Fruit fly (Drosophila melanogaster): Measurements from ENCODE around the gene CG14402.

Gene CG14402

DNA sequence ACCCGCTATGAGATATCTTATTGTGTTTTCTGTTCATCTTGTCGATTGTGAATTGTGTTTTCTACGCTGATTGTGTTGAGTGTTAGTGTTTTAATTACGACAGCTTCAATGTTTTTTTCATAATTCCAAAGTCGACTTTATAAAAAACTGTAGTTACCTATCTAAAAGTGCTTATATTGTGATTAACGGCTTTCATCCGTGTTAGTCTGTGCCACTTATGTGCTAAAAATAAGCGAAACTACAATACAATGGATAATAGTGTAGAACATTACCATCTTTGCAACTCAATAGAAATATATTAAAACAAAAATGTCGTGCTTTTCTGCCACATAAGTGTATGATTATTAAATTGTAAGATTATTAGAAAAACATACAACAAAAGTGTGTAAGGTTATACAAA lies 33.0 kb upstream of the CG14402 start, which contains the start of gene CG33322:
Gene CG33322, minus strand, starts transcription at position 101 of the 400 bp plus-strand sequence.
- TF ChIP-seq Dfd (GFP tag; optimal IDR thresholded peaks at IDR 0.05), result no peak
- TF ChIP-seq dsf (GFP tag; optimal IDR thresholded peaks at IDR 0.05; ENCODE audit: borderline replicate concordance), result no peak
- no peak for TF ChIP-seq HLH106 (tag; optimal IDR thresholded peaks at IDR 0.05)
- TF ChIP-seq Sp1 (GFP tag; optimal IDR thresholded peaks at IDR 0.05), result no peak
- no peak for TF ChIP-seq brk (GFP tag; optimal IDR thresholded peaks at IDR 0.05)
- no peak for TF ChIP-seq sv (GFP tag; optimal IDR thresholded peaks at IDR 0.05)
- no peak for TF ChIP-seq lola (GFP tag; optimal IDR thresholded peaks at IDR 0.05)

DNA sequence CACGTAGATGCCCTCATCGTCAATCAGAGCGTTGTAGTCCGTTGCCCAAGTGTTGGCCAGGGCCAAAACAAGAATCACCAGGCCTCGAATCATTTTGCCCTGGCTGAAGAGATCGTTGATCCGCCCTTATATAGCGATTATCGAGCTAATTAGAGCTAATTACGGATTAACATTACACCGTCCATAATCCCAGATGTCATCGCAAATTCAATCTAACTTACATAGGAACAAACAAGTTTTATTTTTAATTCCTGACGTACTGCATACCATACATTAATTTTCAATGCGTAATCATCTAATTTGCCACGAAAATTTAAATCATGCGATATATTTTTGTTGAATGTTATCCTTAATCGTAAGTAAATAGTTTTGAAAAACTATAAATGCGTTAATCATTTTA lies 31.9 kb upstream of the CG14402 start, which contains the start of gene CheB38b:
Gene CheB38b, minus strand, starts transcription at position 101 of the 400 bp plus-strand sequence.
- no peak for TF ChIP-seq Rel (GFP tag; optimal IDR thresholded peaks at IDR 0.05)
- TF ChIP-seq Rel (tag; optimal IDR thresholded peaks at IDR 0.05), result no peak
- no peak for TF ChIP-seq CG9705 (GFP tag; optimal IDR thresholded peaks at IDR 0.05)
- TF ChIP-seq psq (GFP tag; optimal IDR thresholded peaks at IDR 0.05), result no peak
- TF ChIP-seq rgr (GFP tag; optimal IDR thresholded peaks at IDR 0.05), result no peak
- TF ChIP-seq Dfd (GFP tag; optimal IDR thresholded peaks at IDR 0.05), result no peak
- no peak for TF ChIP-seq usp (GFP tag; optimal IDR thresholded peaks at IDR 0.05)
- no peak for TF ChIP-seq dl (GFP tag; optimal IDR thresholded peaks at IDR 0.05; ENCODE audit: insufficient read depth in 1 of 2, partially characterized antibody in 2 of 2)
- TF ChIP-seq tai (GFP tag; optimal IDR thresholded peaks at IDR 0.05), result no peak
- no peak for TF ChIP-seq Hnf4 (GFP tag; optimal IDR thresholded peaks at IDR 0.05)
- TF ChIP-seq OdsH (GFP tag; optimal IDR thresholded peaks at IDR 0.05), result no peak
- no peak for TF ChIP-seq br (GFP tag; optimal IDR thresholded peaks at IDR 0.05)
- no peak for TF ChIP-seq foxo (GFP tag; optimal IDR thresholded peaks at IDR 0.05)
- TF ChIP-seq Hr78 (GFP tag; optimal IDR thresholded peaks at IDR 0.05), result no peak
- TF ChIP-seq N (GFP tag; optimal IDR thresholded peaks at IDR 0.05), result no peak
- TF ChIP-seq CrebA (GFP tag; optimal IDR thresholded peaks at IDR 0.05; ENCODE audit: borderline replicate concordance), result no peak

DNA sequence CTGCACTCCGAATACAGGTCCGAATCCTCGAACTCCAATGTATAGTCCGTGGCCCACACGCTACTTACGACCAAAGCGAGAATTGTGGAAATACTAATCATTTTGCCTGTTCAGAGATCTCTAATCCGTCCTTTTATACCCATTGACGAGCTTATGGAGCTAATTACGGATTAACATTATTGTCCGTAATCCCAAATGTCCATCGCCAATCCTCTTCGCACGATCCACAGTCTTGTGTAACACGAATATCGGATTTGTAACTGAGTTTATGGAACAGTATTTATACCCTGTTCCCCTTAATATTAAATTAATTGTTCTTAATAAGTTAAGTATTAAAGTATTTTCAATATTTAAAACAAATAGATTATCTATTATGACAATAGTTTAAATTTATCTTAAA lies 30.7 kb upstream of the CG14402 start, which contains the start of gene CheB38a:
Gene CheB38a, minus strand, starts transcription at position 101 of the 400 bp plus-strand sequence.
- TF ChIP-seq psq (GFP tag; optimal IDR thresholded peaks at IDR 0.05), result no peak
- TF ChIP-seq N (GFP tag; optimal IDR thresholded peaks at IDR 0.05), result no peak
- TF ChIP-seq CrebA (GFP tag; optimal IDR thresholded peaks at IDR 0.05; ENCODE audit: borderline replicate concordance), result no peak

DNA sequence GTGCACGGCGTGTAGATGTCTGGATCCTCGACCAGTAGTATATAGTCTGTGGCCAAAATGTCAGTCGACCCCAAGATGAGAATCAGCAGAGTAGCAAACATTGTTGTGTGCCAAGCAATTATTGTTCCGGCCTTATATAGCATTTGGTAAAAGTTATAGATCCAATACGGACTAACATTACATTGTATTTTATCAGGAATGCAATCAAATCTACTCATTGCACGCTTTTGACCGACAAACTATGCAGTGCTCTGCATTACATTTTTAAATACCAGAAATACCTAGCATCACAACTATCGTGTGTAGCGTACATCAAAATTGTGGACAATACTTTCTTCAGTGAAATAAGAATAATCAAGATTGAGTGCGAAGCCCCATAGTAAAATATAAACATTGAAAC lies 28.3 kb upstream of the CG14402 start, which contains the start of gene CheB38c:
Gene CheB38c, minus strand, starts transcription at position 101 of the 400 bp plus-strand sequence.
- TF ChIP-seq h (GFP tag; optimal IDR thresholded peaks at IDR 0.05) (no peak), foxo (GFP tag; optimal IDR thresholded peaks at IDR 0.05) (no peak)

- TF ChIP-seq Jra (GFP tag; optimal IDR thresholded peaks at IDR 0.05) (no peak), Hr83 (GFP tag; optimal IDR thresholded peaks at IDR 0.05; ENCODE audit: poor library complexity, severe bottlenecking) (no peak), pan (optimal IDR thresholded peaks at IDR 0.05) (no peak), Hnf4 (GFP tag; optimal IDR thresholded peaks at IDR 0.05) (no peak), dl (GFP tag; optimal IDR thresholded peaks at IDR 0.05; ENCODE audit: insufficient read depth in 1 of 2, partially characterized antibody in 2 of 2) (peak; percentile 69 to 87), Hr78 (GFP tag; optimal IDR thresholded peaks at IDR 0.05) (no peak), sv (GFP tag; optimal IDR thresholded peaks at IDR 0.05) (no peak), Dfd (GFP tag; optimal IDR thresholded peaks at IDR 0.05) (no peak), h (GFP tag; optimal IDR thresholded peaks at IDR 0.05) (peak; percentile 8), Dif (GFP tag; optimal IDR thresholded peaks at IDR 0.05; ENCODE audit: partially characterized antibody) (peak; percentile 80), Abd-B (GFP tag; optimal IDR thresholded peaks at IDR 0.05) (no peak), brk (GFP tag; optimal IDR thresholded peaks at IDR 0.05) (no peak), psq (GFP tag; optimal IDR thresholded peaks at IDR 0.05) (peak; percentile 3), CrebA (GFP tag; optimal IDR thresholded peaks at IDR 0.05; ENCODE audit: borderline replicate concordance) (no peak), Vsx2 (GFP tag; optimal IDR thresholded peaks at IDR 0.05; ENCODE audit: partially characterized antibody) (peak; percentile 71), Rel (GFP tag; optimal IDR thresholded peaks at IDR 0.05) (no peak), Rel (tag; optimal IDR thresholded peaks at IDR 0.05) (peak; percentile 26), tai (GFP tag; optimal IDR thresholded peaks at IDR 0.05) (no peak)
Measured at dm6 chr2L:20821249-20822024, 27.7 kb upstream of the CG14402 start.

Data from whole organism, wandering third instar larva.